Worm (Caenorhabditis elegans): ENCODE measurements around the gene hot-3.
A peak's percentile ranks its signal among the peaks of the same experiment; 100 is the strongest.

The hot-3 gene

DNA sequence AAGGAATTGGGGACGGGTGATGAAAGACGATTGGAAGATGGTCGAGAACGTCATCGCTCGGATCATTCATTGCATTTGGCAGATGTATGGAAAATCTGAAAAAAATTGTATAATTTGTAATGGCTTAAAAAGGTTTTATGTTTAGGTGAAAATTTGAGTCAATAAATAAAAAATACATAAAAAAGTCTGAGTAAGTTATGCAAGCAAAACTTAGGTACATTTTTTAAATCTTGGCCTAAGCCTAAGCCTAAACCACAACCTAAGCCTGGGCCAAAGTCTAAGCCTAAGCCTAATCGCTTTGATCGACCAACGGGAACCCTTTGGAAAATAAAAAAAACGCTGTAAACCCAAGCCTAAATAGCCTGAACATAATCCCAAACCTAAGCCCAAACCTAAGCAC lies at the start of gene hot-3:
Gene hot-3, minus strand, starts transcription at position 101 of the 400 bp plus-strand sequence.
- TF ChIP-seq F33H1.4 (GFP tag; IDR thresholded peaks at IDR 0.05) (no peak), ceh-91 (GFP tag; IDR thresholded peaks at IDR 0.05) (no peak), aptf-2 (GFP tag; conservative IDR thresholded peaks at IDR 0.05) (no peak), hmg-20 (GFP tag; IDR thresholded peaks at IDR 0.05) (no peak), Y67H2A.10 (GFP tag; conservative IDR thresholded peaks at IDR 0.05) (no peak), nfya-1 (tag; optimal IDR thresholded peaks at IDR 0.05; ENCODE audit: borderline replicate concordance, insufficient read depth) (no peak), B0019.2 (GFP tag; conservative IDR thresholded peaks at IDR 0.05) (no peak), lin-26 (GFP tag; IDR thresholded peaks at IDR 0.05) (no peak), snpc-1.1 (tag; optimal IDR thresholded peaks at IDR 0.05; ENCODE audit: insufficient read depth) (no peak), cebp-1 (GFP tag; IDR thresholded peaks at IDR 0.05) (no peak), cebp-1 (tag; optimal IDR thresholded peaks at IDR 0.05) (no peak), die-1 (tag; optimal IDR thresholded peaks at IDR 0.05) (no peak), hrde-1 (tag; optimal IDR thresholded peaks at IDR 0.05; ENCODE audit: borderline replicate concordance) (no peak), F52B5.7 (tag; optimal IDR thresholded peaks at IDR 0.05) (no peak), lag-1 (GFP tag; IDR thresholded peaks at IDR 0.05) (no peak), let-526 (GFP tag; IDR thresholded peaks at IDR 0.05) (no peak), mel-28 (tag; optimal IDR thresholded peaks at IDR 0.05; ENCODE audit: borderline replicate concordance) (no peak), F22D6.2 (tag; optimal IDR thresholded peaks at IDR 0.05) (no peak), F57C9.4 (tag; optimal IDR thresholded peaks at IDR 0.05) (no peak), pha-4 (tag; optimal IDR thresholded peaks at IDR 0.05) (no peak), nfyb-1 (GFP tag; IDR thresholded peaks at IDR 0.05) (no peak)

DNA sequence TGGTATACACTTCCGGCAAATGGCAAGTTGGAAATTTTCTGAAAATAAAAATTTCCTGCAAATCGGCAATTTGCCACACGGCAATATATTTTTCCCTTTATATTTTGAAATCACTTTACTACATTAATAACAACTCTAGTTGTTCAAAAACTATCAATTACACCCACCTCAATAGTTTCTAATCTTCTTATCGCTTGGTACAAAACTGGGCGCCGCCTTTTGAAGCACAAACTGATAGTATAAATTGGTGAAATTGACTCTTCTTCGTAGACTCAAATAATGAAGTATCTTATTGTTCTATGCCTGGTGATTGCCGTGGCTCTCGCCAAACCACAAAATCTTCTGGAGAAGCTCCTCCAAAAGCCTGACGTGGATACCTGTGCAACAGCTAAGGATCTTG lies 49.3 kb upstream of the hot-3 start, which contains the start of gene Y39G8B.9:
Gene Y39G8B.9, plus strand, starts transcription at position 269 of the 400 bp plus-strand sequence.
- TF ChIP-seq madf-8 (GFP tag; conservative IDR thresholded peaks at IDR 0.05) (no peak), athp-1 (tag; optimal IDR thresholded peaks at IDR 0.05) (no peak), F57A8.1 (GFP tag; optimal IDR thresholded peaks at IDR 0.05) (no peak), nhr-80 (tag; optimal IDR thresholded peaks at IDR 0.05) (peak; percentile 25), ceh-40 (GFP tag; IDR thresholded peaks at IDR 0.05) (no peak), tlf-1 (GFP tag; optimal IDR thresholded peaks at IDR 0.05) (no peak)

DNA sequence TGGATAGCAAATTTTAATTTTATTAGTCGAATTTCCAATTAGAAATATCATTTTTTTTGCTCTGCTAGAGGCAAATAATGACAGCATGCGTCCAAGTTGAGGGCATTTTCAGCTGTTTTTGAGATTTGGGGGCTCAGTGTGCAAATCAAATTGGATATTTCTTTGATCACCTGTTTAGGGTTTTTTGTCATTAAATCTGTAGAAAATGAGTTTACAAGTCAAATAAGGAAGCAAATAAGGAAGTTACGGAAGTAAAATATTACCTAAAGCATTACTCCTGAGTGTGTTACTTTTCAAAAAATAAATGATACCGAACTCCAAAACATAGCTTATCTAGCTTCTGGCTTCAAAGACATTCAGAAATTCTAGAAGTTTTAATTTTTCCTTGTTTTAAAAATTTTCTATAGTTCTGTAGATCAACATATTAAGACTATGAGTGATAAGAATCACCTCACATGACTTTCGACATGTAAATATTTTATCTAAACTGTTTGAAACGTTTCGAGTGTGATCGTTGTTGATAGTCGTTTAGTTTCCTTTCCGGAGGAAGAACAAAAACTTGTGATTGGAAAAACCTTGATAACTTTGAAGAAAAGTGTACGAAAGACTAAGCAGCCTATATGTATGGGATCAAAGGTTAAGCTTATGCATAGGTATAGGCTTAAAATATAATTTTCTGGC lies 48.1 kb upstream of the hot-3 start, which contains the start of gene sre-48:
Gene sre-48, minus strand, starts transcription at position 51 of the 681 bp plus-strand sequence.
- TF ChIP-seq ceh-27 (GFP tag; optimal IDR thresholded peaks at IDR 0.05) (no peak), Y95B8A.8 (GFP tag; IDR thresholded peaks at IDR 0.05) (no peak), mel-28 (tag; optimal IDR thresholded peaks at IDR 0.05; ENCODE audit: borderline replicate concordance) (no peak), nfya-1 (tag; optimal IDR thresholded peaks at IDR 0.05; ENCODE audit: borderline replicate concordance, insufficient read depth) (no peak), sea-2 (GFP tag; IDR thresholded peaks at IDR 0.05) (no peak), nfya-2 (GFP tag; IDR thresholded peaks at IDR 0.05) (no peak), Y53G8AR.9 (GFP tag; conservative IDR thresholded peaks at IDR 0.05) (no peak), ceh-91 (GFP tag; IDR thresholded peaks at IDR 0.05) (no peak), snpc-3.4 (tag; optimal IDR thresholded peaks at IDR 0.05) (no peak), attf-6 (GFP tag; IDR thresholded peaks at IDR 0.05) (no peak), ztf-3 (GFP tag; optimal IDR thresholded peaks at IDR 0.05) (no peak), rcor-1 (GFP tag; IDR thresholded peaks at IDR 0.05) (no peak), aptf-3 (GFP tag; IDR thresholded peaks at IDR 0.05) (no peak), nhr-179 (tag; optimal IDR thresholded peaks at IDR 0.05) (no peak), him-1 (tag; optimal IDR thresholded peaks at IDR 0.05) (no peak)

Data from whole organism, young adult.